Worm (Caenorhabditis elegans): ENCODE data around the gene lin-26.

DNA sequence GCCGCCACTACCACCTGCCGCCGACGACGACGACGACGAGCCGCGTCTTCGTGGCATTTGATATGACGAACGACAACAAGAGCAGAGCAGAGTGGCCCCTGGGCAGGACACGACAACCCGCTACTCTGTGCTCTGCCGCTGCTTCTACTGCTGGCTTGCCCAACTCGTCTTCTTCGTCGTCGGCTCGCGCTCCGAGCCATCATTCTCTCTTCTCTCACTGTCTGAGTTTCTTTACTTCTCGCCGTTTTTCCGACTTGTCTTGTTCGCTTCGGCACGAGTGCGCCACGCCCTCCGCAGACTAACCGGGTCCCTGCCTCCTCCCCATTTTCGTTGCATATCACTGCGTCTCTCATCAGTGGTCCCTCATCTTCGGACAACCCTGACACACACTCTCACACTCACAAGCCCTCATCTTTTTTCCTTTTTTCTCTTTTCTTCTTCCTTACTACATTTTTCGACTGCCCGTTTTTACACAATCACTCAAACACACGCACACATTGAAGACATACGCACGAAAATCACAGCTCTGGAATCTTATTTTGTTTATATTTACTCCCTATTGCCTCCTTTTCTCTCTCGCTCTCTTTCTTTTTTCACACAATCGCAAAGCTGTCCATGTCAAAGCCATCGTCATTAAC, 39.9 kb upstream of the lin-26 start:
- no peak for TF ChIP-seq snpc-4 (tag; optimal IDR thresholded peaks at IDR 0.05)
- no peak for TF ChIP-seq ceh-43 (GFP tag; optimal IDR thresholded peaks at IDR 0.05)
- no peak for TF ChIP-seq ham-2 (GFP tag; optimal IDR thresholded peaks at IDR 0.05)
- no peak for TF ChIP-seq cnd-1 (tag; optimal IDR thresholded peaks at IDR 0.05)
- no peak for TF ChIP-seq elt-3 (tag; optimal IDR thresholded peaks at IDR 0.05)
- TF ChIP-seq pha-4 (tag; optimal IDR thresholded peaks at IDR 0.05) = no peak
- TF ChIP-seq hlh-1 (tag; optimal IDR thresholded peaks at IDR 0.05) = no peak
